Fruit fly (Drosophila melanogaster) whole organism: ENCODE data around the gene CG14054.

Experiments used
- CG8478 ChIP-seq: fragments of >200 bp; optimal IDR thresholded peaks from 2 replicates; lab custom pipeline; 2018; ENCODE audit warnings: inconsistent platforms
- usp ChIP-seq: fragments of >200 bp; optimal IDR thresholded peaks from 2 replicates; lab custom pipeline; 2017; ENCODE audit warnings: missing biosample characterization, missing genetic modification characterization, mixed read lengths

DNA sequence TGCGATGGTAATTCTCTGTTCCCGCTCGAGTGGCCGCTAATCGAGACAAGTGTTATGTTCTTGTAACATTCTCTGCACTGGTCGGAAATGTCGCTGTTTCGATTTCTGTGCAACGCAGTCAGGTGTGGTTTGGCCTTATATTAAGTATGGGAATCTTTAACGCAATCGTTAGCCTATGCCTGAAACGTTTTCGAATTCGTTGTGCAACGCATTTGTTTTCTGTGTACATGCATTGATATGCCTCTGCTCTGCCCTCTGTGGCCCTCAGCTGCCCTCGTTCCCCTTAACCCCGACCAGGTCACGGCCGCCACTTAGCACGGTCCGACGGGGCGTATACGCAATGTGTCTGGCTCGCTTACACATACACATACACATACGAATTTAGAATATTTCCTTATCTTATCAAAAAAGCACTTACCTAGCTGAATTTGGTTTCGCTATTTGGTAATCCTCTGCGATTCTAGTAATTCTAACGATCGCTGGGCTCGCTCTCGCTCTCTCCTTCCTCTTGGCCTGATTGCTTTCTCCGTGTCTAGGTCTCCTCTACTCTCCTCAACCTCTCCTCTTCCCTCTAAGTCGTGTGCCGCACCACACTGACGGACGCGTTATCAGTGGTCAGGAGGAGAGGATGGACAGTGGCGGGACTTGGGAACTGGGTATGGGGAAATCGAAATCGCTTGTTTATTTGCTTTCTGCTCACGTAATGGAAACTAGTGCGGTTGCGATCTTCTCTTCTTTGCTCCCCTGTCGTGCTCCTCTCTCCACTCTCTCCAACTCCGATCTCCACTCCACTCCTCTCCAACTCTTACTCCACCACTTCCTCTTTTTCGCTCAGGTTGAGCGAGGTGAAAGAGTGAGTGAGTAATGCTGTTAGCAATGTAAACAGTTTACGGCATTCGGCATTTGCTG lies 17.1 kb downstream of the CG14054 start:
- TF ChIP-seq usp (GFP tag; lab: Kevin White, UChicago) = no peak
- no peak for TF ChIP-seq CG8478
